Fruit fly (Drosophila melanogaster) whole organism: ENCODE results near the gene CG42467.

ENCODE experiments used
- CG8478 ChIP-seq: fragments of >200 bp; optimal IDR thresholded peaks from 2 replicates; lab custom pipeline; 2018; ENCODE audit warnings: inconsistent platforms
- Dll ChIP-seq: fragments of >200 bp; optimal IDR thresholded peaks from 2 replicates; lab custom pipeline; 2017
- EcR ChIP-seq, 2 experiments: fragments of >200 bp; optimal IDR thresholded peaks; 2 replicates each; lab custom pipeline; 2017; ENCODE audit warnings: missing biosample characterization in 2 of 2, missing genetic modification characterization in 2 of 2, missing genetic modification reagents in 2 of 2
- pan ChIP-seq: fragments of >200 bp; optimal IDR thresholded peaks from 2 replicates; lab custom pipeline; 2017
- psq ChIP-seq: fragments of >200 bp; optimal IDR thresholded peaks from 2 replicates; lab custom pipeline; 2017
- usp ChIP-seq: fragments of >200 bp; optimal IDR thresholded peaks from 2 replicates; lab custom pipeline; 2017; ENCODE audit warnings: missing biosample characterization, missing genetic modification characterization, mixed read lengths

CG42467 gene

dm6 chr2L:3717673-3718235 lies 16.7 kb downstream of the CG42467 start, which contains the start of the genes lectin-24A and Shaw:
lectin-24A (minus strand) TSS chr2L:3717773.
Shaw (plus strand) TSS chr2L:3718185.
- no peak for TF ChIP-seq usp

DNA sequence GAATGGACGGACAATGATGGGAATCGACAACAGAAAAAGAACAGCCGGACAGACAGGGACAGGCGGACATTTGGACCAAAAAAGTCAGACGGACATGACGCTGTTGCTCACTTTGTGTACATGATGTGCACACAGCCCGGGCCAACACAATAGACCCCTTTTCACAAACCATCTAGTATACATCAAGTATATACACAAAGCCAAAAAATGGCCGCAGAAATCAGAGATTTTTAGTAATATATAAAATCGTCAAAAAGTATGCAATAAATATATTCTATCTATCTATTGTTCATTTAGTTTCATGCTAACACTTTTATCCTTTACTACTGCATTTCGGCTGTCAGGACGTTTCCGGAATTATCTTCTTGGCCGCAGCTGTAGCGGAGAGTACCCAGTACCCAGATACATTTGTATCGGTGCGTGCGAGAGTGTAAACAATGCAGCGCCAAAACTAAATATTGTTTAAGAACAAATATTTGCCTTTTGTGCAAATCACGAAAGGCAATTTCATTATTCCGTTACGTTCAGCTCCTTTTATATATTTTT lies 18.4 kb downstream of the CG42467 start:
- TF ChIP-seq pan (lab: Kevin White, UChicago) (no peak), EcR (GFP tag; optimal IDR thresholded peaks at IDR 0.05; lab: Kevin White, UChicago) (no peak), Dll (no peak), psq (lab: Kevin White, UChicago) (no peak), CG8478 (lab: Kevin White, UChicago) (no peak), usp (no peak)

- TF ChIP-seq pan (lab: Kevin White, UChicago) (no peak), psq (lab: Kevin White, UChicago) (no peak), usp (no peak), Dll (no peak), EcR (GFP tag; optimal IDR thresholded peaks at IDR 0.05; lab: Kevin White, UChicago) (no peak), CG8478 (lab: Kevin White, UChicago) (no peak)
Measured at dm6 chr2L:3729635-3730034, 28.5 kb downstream of the CG42467 start.

DNA sequence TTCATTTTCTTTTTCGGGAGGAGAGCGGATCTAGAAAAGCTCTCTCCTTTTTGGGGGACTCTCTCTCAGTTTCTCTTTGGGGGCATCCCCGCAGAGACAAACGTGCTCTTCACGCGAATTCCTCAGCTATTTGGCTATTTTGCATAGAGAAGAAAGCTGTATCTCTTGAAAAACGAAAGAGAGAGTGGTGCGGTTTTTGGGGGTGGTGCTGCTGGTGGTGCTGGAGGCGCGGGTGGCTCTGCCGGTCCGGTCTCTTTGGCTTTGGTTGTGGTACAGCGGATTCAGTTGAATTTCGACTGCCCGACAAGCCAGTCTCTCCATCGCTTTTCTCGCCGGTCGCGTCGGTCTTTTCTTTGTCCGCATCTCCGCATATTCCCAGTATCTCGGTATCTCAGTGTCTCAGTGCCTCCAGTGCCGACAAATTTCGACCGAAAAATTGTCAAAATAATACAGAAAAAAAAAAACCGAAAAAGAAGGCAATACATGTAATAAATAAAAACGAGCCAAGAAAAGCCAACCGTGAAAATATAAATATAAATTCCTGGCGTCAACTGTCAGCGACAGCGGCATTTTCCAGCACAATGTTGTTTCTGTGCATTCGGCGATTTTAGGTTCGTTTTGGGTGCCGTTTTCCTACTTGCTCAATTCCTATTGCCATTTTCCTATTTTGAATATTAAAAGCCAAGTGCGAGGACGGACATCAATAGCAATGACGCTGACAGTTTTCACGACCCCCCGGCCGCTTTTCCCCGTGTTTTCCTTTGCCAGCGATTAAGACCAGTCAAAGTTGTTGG lies 29.3 kb downstream of the CG42467 start, which contains the start of gene CG10019:
Gene CG10019 (plus strand): TSS at position 285 of the 794 bp plus-strand sequence.
- TF ChIP-seq pan (lab: Kevin White, UChicago) (no peak), EcR (GFP tag; optimal IDR thresholded peaks at IDR 0.05; lab: Kevin White, UChicago) (no peak), CG8478 (lab: Kevin White, UChicago) (no peak), usp (no peak), Dll (peak; percentile 70), psq (lab: Kevin White, UChicago) (no peak)

DNA sequence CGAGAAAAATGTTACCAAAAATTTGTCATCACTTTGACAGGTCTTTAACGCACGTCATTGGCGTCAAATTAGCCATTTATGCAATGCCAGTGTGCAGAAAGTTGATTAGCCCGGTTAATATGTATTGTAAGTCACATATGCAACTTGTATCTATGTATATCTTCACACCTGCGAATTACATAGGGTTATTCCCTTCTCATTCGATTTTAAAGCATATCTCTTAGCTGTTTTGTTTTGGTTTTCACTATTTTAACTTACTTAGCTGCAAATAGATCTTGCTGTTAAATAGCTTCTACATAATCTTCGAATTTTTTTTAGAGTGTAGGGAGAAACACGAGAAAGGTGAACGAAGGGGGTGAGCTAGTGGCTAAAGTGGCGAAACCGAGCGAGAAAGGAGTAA lies 30.0 kb downstream of the CG42467 start:
- no peak for TF ChIP-seq usp
- no peak for TF ChIP-seq CG8478 (lab: Kevin White, UChicago)
- no peak for TF ChIP-seq EcR (GFP tag; optimal IDR thresholded peaks at IDR 0.05; lab: Kevin White, UChicago)
- TF ChIP-seq Dll: no peak
- no peak for TF ChIP-seq pan (lab: Kevin White, UChicago)
- TF ChIP-seq psq (lab: Kevin White, UChicago): no peak

DNA sequence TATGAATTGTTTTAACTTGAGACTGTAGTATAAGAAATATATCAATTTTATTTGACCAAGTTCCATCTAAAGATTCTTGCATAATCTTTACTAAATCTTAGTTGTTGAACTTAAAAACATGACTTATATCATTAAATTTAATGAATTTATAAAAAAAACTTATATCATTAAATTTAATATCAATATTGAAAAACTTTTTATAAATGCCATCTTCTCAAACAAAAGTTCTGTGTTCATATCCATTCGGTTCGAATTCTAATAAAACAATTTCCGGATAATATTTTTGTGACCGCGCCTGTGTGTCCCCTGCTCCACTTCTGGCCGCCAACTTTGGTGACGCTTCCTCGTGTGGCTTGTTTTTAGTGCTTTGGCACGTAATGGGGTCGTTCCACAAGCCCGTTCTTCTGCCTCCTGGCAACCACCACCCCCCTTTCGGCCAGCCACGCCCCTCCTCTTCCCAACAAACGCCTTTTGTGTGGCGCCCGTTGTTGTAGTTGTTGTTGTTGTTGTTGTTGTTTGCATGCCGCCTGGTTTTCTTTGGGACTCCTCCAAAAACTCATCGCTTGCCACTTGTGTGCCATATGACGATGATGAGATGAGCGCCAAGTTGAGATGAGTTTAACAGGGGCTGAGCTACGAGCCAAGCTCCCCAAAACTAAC lies 36.0 kb downstream of the CG42467 start:
- no peak for TF ChIP-seq Dll
- TF ChIP-seq EcR (GFP tag; optimal IDR thresholded peaks at IDR 0.05; lab: Kevin White, UChicago): no peak

DNA sequence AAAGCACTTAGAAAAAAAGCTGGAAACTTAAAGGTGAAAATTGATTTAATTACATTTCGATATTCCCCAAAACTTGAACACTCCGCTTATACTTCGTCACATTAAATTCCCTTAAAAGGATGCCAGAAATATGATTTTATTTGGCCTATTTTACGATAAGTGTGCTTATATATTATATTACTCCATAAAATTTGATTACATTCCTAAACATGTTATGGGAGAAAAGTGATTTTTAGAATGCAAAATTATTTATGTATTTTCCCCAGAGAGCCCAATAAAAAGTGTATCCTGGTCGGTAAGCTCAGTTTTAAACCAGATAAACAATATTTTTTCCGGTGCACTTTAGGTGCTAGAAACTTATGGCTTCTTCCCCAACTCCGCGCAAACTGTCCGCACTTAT lies 36.6 kb downstream of the CG42467 start:
- TF ChIP-seq pan (lab: Kevin White, UChicago) (no peak), EcR (GFP tag; optimal IDR thresholded peaks at IDR 0.05; lab: Kevin White, UChicago) (no peak), Dll (no peak), usp (no peak), CG8478 (lab: Kevin White, UChicago) (no peak), psq (lab: Kevin White, UChicago) (no peak)

- TF ChIP-seq EcR (GFP tag; optimal IDR thresholded peaks at IDR 0.05; lab: Kevin White, UChicago): no peak
- no peak for TF ChIP-seq usp
- no peak for TF ChIP-seq psq (lab: Kevin White, UChicago)
- no peak for TF ChIP-seq CG8478 (lab: Kevin White, UChicago)
- no peak for TF ChIP-seq pan (lab: Kevin White, UChicago)
- no peak for TF ChIP-seq Dll
Measured at dm6 chr2L:3740443-3740842, 39.4 kb downstream of the CG42467 start.

- TF ChIP-seq psq (lab: Kevin White, UChicago) (no peak), pan (lab: Kevin White, UChicago) (no peak), EcR (GFP tag; optimal IDR thresholded peaks at IDR 0.05; lab: Kevin White, UChicago) (no peak), usp (no peak), Dll (no peak)
Measured at dm6 chr2L:3748691-3749090, 47.6 kb downstream of the CG42467 start.
